Worm (Caenorhabditis elegans): ENCODE results near the gene B0393.5.

DNA sequence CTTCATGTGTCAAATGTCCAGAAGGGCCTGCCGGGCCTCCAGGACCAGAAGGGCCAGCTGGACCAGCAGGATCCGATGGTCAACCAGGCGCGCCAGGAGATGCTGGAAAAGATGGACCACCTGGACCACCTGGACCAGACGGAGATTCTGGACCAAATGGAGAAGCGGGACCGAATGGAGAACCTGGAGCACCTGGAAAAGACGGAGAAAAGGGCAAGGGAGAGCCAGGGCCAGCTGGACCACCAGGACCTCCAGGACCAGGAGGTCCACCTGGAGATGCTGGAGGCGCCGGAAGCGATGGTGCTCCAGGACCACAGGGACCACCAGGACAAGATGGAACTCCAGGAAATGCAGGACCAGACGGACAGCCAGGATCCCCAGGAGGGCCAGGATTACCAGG lies 16.9 kb upstream of the B0393.5 start:
- TF ChIP-seq ref-1 (GFP tag; conservative IDR thresholded peaks at IDR 0.05), result no peak
- no peak for TF ChIP-seq ztf-23 (GFP tag; IDR thresholded peaks at IDR 0.05)
- TF ChIP-seq ztf-29 (GFP tag; IDR thresholded peaks at IDR 0.05), result no peak
- TF ChIP-seq flt-1 (GFP tag; IDR thresholded peaks at IDR 0.05), result no peak
- TF ChIP-seq klf-2 (GFP tag; conservative IDR thresholded peaks at IDR 0.05), result 0 out of 2 replicates have a peak, but pooled peaks have one; percentile 5
- TF ChIP-seq cog-1 (tag; optimal IDR thresholded peaks at IDR 0.05), result no peak
- TF ChIP-seq T22C8.4 (GFP tag; IDR thresholded peaks at IDR 0.05), result no peak
- TF ChIP-seq med-1 (GFP tag; optimal IDR thresholded peaks at IDR 0.05; ENCODE audit: insufficient read depth), result no peak
